Worm (Caenorhabditis elegans) whole organism, L3 larva: ENCODE measurements around the gene F28B12.1.

ENCODE experiments used
- R02D3.7 ChIP-seq: fragments of 150-350 bp; optimal IDR thresholded peaks from 2 replicates; lab custom pipeline; 2014; ENCODE audit warnings: missing biosample characterization, missing genetic modification characterization
- ZK546.5 ChIP-seq: sonication (generic microtip); optimal IDR thresholded peaks from 2 replicates; lab custom pipeline; 2017; ENCODE audit warnings: missing biosample characterization, missing genetic modification characterization
- aly-2 ChIP-seq: fragments of 150-350 bp; optimal IDR thresholded peaks from 2 replicates; lab custom pipeline; 2014; ENCODE audit warnings: missing biosample characterization, missing genetic modification characterization
- ama-1 ChIP-seq: fragments of 150-350 bp; optimal IDR thresholded peaks from 2 replicates; lab custom pipeline; 2018
- ceh-28 ChIP-seq: fragments of 150-350 bp; optimal IDR thresholded peaks from 2 replicates; lab custom pipeline; 2014; ENCODE audit warnings: missing biosample characterization, missing genetic modification reagents, missing genetic modification characterization
- ceh-82 ChIP-seq: fragments of 150-350 bp; optimal IDR thresholded peaks from 2 replicates; lab custom pipeline; 2014; ENCODE audit warnings: missing biosample characterization, missing genetic modification characterization
- ceh-9 ChIP-seq: sonication (generic microtip); optimal IDR thresholded peaks from 2 replicates; lab custom pipeline; 2018; ENCODE audit warnings: missing biosample characterization, missing genetic modification characterization
- daf-12 ChIP-seq: fragments of 150-350 bp; optimal IDR thresholded peaks from 2 replicates; lab custom pipeline; 2014; ENCODE audit warnings: missing biosample characterization, missing genetic modification reagents, missing genetic modification characterization
- egl-27 ChIP-seq: sonication (generic microtip); optimal IDR thresholded peaks from 4 replicates; lab custom pipeline; 2017; ENCODE audit warnings: missing biosample characterization, missing genetic modification reagents, missing genetic modification characterization
- egl-5 ChIP-seq: fragments of 150-350 bp; optimal IDR thresholded peaks from 2 replicates; lab custom pipeline; 2017; ENCODE audit warnings: missing biosample characterization, missing genetic modification reagents, missing genetic modification characterization, inconsistent platforms
- elt-1 ChIP-seq: fragments of 150-350 bp; optimal IDR thresholded peaks from 2 replicates; lab custom pipeline; 2014; ENCODE audit warnings: missing biosample characterization, missing genetic modification characterization
- elt-2 ChIP-seq: sonication (generic microtip); optimal IDR thresholded peaks from 2 replicates; lab custom pipeline; 2016; ENCODE audit warnings: missing genetic modification reagents, mild to moderate bottlenecking, missing genetic modification characterization, missing compliant biosample characterization
- elt-3 ChIP-seq, 3 experiments: fragments of 150-350 bp in 1 of 3; sonication (generic microtip) in 2 of 3; optimal IDR thresholded peaks; 2 replicates in 2 of 3; 4 replicates in 1 of 3; lab custom pipeline; 2014 to 2017; ENCODE audit warnings: missing biosample characterization in 3 of 3, missing genetic modification characterization in 3 of 3
- fkh-10 ChIP-seq: sonication (generic microtip); optimal IDR thresholded peaks from 2 replicates; lab custom pipeline; 2017; ENCODE audit warnings: missing biosample characterization, missing genetic modification reagents, missing genetic modification characterization
- fkh-2 ChIP-seq: fragments of 150-350 bp; optimal IDR thresholded peaks from 2 replicates; lab custom pipeline; 2014; ENCODE audit warnings: missing biosample characterization, missing genetic modification reagents, missing genetic modification characterization
- fos-1 ChIP-seq: fragments of 150-350 bp; optimal IDR thresholded peaks from 2 replicates; lab custom pipeline; 2014; ENCODE audit warnings: missing biosample characterization, missing genetic modification characterization
- hmg-11 ChIP-seq: sonication (generic microtip); optimal IDR thresholded peaks from 2 replicates; lab custom pipeline; 2016; ENCODE audit warnings: missing genetic modification characterization, missing compliant biosample characterization
- jun-1 ChIP-seq: fragments of 150-350 bp; optimal IDR thresholded peaks from 2 replicates; lab custom pipeline; 2014; ENCODE audit warnings: missing biosample characterization, missing genetic modification reagents, missing genetic modification characterization
- lin-39 ChIP-seq: fragments of 150-350 bp; optimal IDR thresholded peaks from 2 replicates; lab custom pipeline; 2018; ENCODE audit warnings: missing biosample characterization, missing genetic modification reagents, missing genetic modification characterization
- lsy-12 ChIP-seq: sonication (generic microtip); optimal IDR thresholded peaks from 2 replicates; lab custom pipeline; 2016; ENCODE audit warnings: mild to moderate bottlenecking, missing genetic modification characterization, missing compliant biosample characterization
- mdl-1 ChIP-seq: fragments of 150-350 bp; optimal IDR thresholded peaks from 2 replicates; lab custom pipeline; 2014; ENCODE audit warnings: missing biosample characterization, missing genetic modification characterization
- mml-1 ChIP-seq: fragments of 150-350 bp; sonication (generic microtip); optimal IDR thresholded peaks from 3 replicates; lab custom pipeline; 2014; ENCODE audit warnings: missing biosample characterization, missing genetic modification characterization
- nfya-1 ChIP-seq: sonication (generic microtip); optimal IDR thresholded peaks from 2 replicates; lab custom pipeline; 2017; ENCODE audit warnings: missing genetic modification characterization, mild to moderate bottlenecking, missing compliant biosample characterization, antibody characterized with exemption, moderate library complexity; ENCODE audit not compliant: insufficient read depth
- nhr-11 ChIP-seq: fragments of 150-350 bp; optimal IDR thresholded peaks from 2 replicates; lab custom pipeline; 2014; ENCODE audit warnings: missing biosample characterization, missing genetic modification characterization
- nhr-12 ChIP-seq: fragments of 150-350 bp; optimal IDR thresholded peaks from 2 replicates; lab custom pipeline; 2014; ENCODE audit warnings: missing biosample characterization, missing genetic modification characterization
- nhr-23 ChIP-seq: fragments of 150-350 bp; optimal IDR thresholded peaks from 2 replicates; lab custom pipeline; 2014; ENCODE audit warnings: missing biosample characterization, missing genetic modification reagents, missing genetic modification characterization
- nhr-237 ChIP-seq: fragments of 150-350 bp; optimal IDR thresholded peaks from 2 replicates; lab custom pipeline; 2014; ENCODE audit warnings: missing biosample characterization, missing genetic modification characterization
- nhr-25 ChIP-seq: sonication (generic microtip); optimal IDR thresholded peaks from 2 replicates; lab custom pipeline; 2017; ENCODE audit warnings: missing biosample characterization, missing genetic modification characterization
- nhr-43 ChIP-seq: sonication (generic microtip); optimal IDR thresholded peaks from 2 replicates; lab custom pipeline; 2016; ENCODE audit warnings: mild to moderate bottlenecking, missing genetic modification characterization, missing compliant biosample characterization; ENCODE audit not compliant: poor library complexity, severe bottlenecking
- nhr-67 ChIP-seq: fragments of 150-350 bp; optimal IDR thresholded peaks from 2 replicates; lab custom pipeline; 2014; ENCODE audit warnings: missing biosample characterization, missing genetic modification characterization
- pha-4 ChIP-seq: fragments of 150-350 bp; optimal IDR thresholded peaks from 2 replicates; lab custom pipeline; 2014; ENCODE audit warnings: missing biosample characterization, missing genetic modification reagents, missing genetic modification characterization
- pqm-1 ChIP-seq: fragments of 150-350 bp; optimal IDR thresholded peaks from 2 replicates; lab custom pipeline; 2017; ENCODE audit warnings: missing biosample characterization, missing genetic modification characterization, inconsistent platforms
- sea-2 ChIP-seq: fragments of 150-350 bp; sonication (generic microtip); optimal IDR thresholded peaks from 4 replicates; lab custom pipeline; 2014; ENCODE audit warnings: missing biosample characterization, missing genetic modification reagents, missing genetic modification characterization
- skn-1 ChIP-seq: fragments of 150-350 bp; optimal IDR thresholded peaks from 2 replicates; lab custom pipeline; 2014; ENCODE audit warnings: missing biosample characterization, missing genetic modification characterization
- snpc-4 ChIP-seq: fragments of 150-350 bp; optimal IDR thresholded peaks from 2 replicates; lab custom pipeline; 2014; ENCODE audit warnings: missing biosample characterization, missing genetic modification characterization
- tbx-2 ChIP-seq: sonication (generic microtip); optimal IDR thresholded peaks from 2 replicates; lab custom pipeline; 2016; ENCODE audit warnings: mild to moderate bottlenecking, missing genetic modification characterization, missing compliant biosample characterization
- unc-62 ChIP-seq: fragments of 150-350 bp; sonication (generic microtip); optimal IDR thresholded peaks from 4 replicates; lab custom pipeline; 2014; ENCODE audit warnings: missing biosample characterization, missing genetic modification reagents, missing genetic modification characterization
- zag-1 ChIP-seq: fragments of 150-350 bp; optimal IDR thresholded peaks from 2 replicates; lab custom pipeline; 2014; ENCODE audit warnings: missing biosample characterization, missing genetic modification characterization
- ztf-11 ChIP-seq: fragments of 150-350 bp; optimal IDR thresholded peaks from 2 replicates; lab custom pipeline; 2014; ENCODE audit warnings: missing biosample characterization, missing genetic modification characterization
- ztf-4 ChIP-seq: fragments of 150-350 bp; optimal IDR thresholded peaks from 2 replicates; lab custom pipeline; 2014; ENCODE audit warnings: missing biosample characterization, missing genetic modification characterization

The F28B12.1 gene

ce11 chrII:5942593-5942992, at the start of gene F28B12.1:
Gene F28B12.1, plus strand, starts transcription at chrII:5942927.
- TF ChIP-seq nfya-1 (tag; lab: Kevin White, UChicago) (peak; percentile 49), fkh-10 (peak; percentile 5), nhr-25 (tag; lab: Kevin White, UChicago) (no peak), hmg-11 (tag; lab: Kevin White, UChicago) (peak; percentile 37), sea-2 (no peak)

- no peak for TF ChIP-seq R02D3.7
- TF ChIP-seq tbx-2 (tag; lab: Kevin White, UChicago), result no peak
- TF ChIP-seq nhr-67 (tag; lab: Kevin White, UChicago), result no peak
- TF ChIP-seq pqm-1 (tag; lab: Kevin White, UChicago), result no peak
- TF ChIP-seq nhr-237, result no peak
- TF ChIP-seq fkh-10, result no peak
Measured at ce11 chrII:5895870-5896269, 46.9 kb upstream of the F28B12.1 start, which contains the start of gene F59G1.4. Gene F59G1.4, plus strand, starts transcription at chrII:5896170.

ce11 chrII:5896512-5896911, 46.2 kb upstream of the F28B12.1 start:
- TF ChIP-seq nhr-11 (tag; lab: Kevin White, UChicago), result peak; percentile 87
- TF ChIP-seq ztf-4 (tag; lab: Kevin White, UChicago), result no peak
- no peak for TF ChIP-seq ceh-28 (tag; lab: Kevin White, UChicago)

- TF ChIP-seq nhr-23, result peak; percentile 89
- TF ChIP-seq ztf-11, result no peak
- peak; percentile 16 for TF ChIP-seq ama-1
- no peak for TF ChIP-seq lin-39 (tag; lab: Kevin White, UChicago)
- peak; percentile 83 for TF ChIP-seq pha-4
Measured at ce11 chrII:5899080-5899479, 43.6 kb upstream of the F28B12.1 start.

ce11 chrII:5899865-5900486, 42.8 kb upstream of the F28B12.1 start:
- no peak for TF ChIP-seq nhr-23
- TF ChIP-seq egl-27, result no peak
- no peak for TF ChIP-seq nhr-12 (tag; lab: Kevin White, UChicago)
- TF ChIP-seq pqm-1 (tag; lab: Kevin White, UChicago), result no peak
- no peak for TF ChIP-seq ceh-9 (tag; lab: Kevin White, UChicago)
- peak; percentile 65 for TF ChIP-seq elt-2 (tag; lab: Kevin White, UChicago)
- no peak for TF ChIP-seq lin-39 (tag; lab: Kevin White, UChicago)
- TF ChIP-seq nhr-11 (tag; lab: Kevin White, UChicago), result no peak

ce11 chrII:5901407-5902026, 41.2 kb upstream of the F28B12.1 start:
- TF ChIP-seq ceh-82 (tag; lab: Kevin White, UChicago) (peak; percentile 23), nhr-237 (no peak), elt-3 (tag; optimal IDR thresholded peaks at IDR 0.05; lab: Kevin White, UChicago) (no peak), aly-2 (tag; lab: Kevin White, UChicago) (no peak), daf-12 (tag; lab: Kevin White, UChicago) (no peak), mdl-1 (no peak), nhr-23 (peak; percentile 72), lsy-12 (tag; lab: Kevin White, UChicago) (peak; percentile 38), lin-39 (tag; lab: Kevin White, UChicago) (peak; percentile 5), ama-1 (peak; percentile 68), nhr-12 (tag; lab: Kevin White, UChicago) (no peak), pha-4 (peak; percentile 5), skn-1 (tag; lab: Kevin White, UChicago) (no peak), jun-1 (no peak), nhr-11 (tag; lab: Kevin White, UChicago) (no peak), fkh-2 (no peak), snpc-4 (peak; percentile 52), nhr-43 (tag; lab: Kevin White, UChicago) (peak; percentile 35), fos-1 (tag; lab: Kevin White, UChicago) (no peak), ZK546.5 (tag; lab: Kevin White, UChicago) (no peak), nfya-1 (tag; lab: Kevin White, UChicago) (peak; percentile 75), nhr-25 (tag; lab: Kevin White, UChicago) (no peak), unc-62 (GFP tag; lab: Kevin White, UChicago) (peak; percentile 21), egl-27 (no peak), ceh-28 (tag; lab: Kevin White, UChicago) (no peak), fkh-10 (no peak), elt-1 (tag; lab: Kevin White, UChicago) (no peak), elt-2 (tag; lab: Kevin White, UChicago) (peak; percentile 28), hmg-11 (tag; lab: Kevin White, UChicago) (peak; percentile 72), zag-1 (tag; lab: Kevin White, UChicago) (no peak), egl-5 (tag; lab: Kevin White, UChicago) (peak; percentile 76), mml-1 (tag; lab: Kevin White, UChicago) (no peak), ztf-11 (no peak)
